Worm (Caenorhabditis elegans) whole organism, L4/young adult: ENCODE results near the gene fbxb-74.

Experiments used
- W03F9.2 ChIP-seq: fragments of 150-350 bp; optimal IDR thresholded peaks from 2 replicates; lab custom pipeline; 2014; ENCODE audit warnings: missing biosample characterization, missing genetic modification characterization
- dao-5 ChIP-seq: sonication (generic microtip); optimal IDR thresholded peaks from 2 replicates; lab custom pipeline; 2016; ENCODE audit warnings: missing genotype, missing genetic modification characterization, moderate library complexity, missing compliant biosample characterization
- him-1 ChIP-seq: sonication (generic microtip); optimal IDR thresholded peaks from 2 replicates; lab custom pipeline; 2016; ENCODE audit warnings: missing genotype, missing genetic modification reagents, missing genetic modification characterization, missing compliant biosample characterization

DNA sequence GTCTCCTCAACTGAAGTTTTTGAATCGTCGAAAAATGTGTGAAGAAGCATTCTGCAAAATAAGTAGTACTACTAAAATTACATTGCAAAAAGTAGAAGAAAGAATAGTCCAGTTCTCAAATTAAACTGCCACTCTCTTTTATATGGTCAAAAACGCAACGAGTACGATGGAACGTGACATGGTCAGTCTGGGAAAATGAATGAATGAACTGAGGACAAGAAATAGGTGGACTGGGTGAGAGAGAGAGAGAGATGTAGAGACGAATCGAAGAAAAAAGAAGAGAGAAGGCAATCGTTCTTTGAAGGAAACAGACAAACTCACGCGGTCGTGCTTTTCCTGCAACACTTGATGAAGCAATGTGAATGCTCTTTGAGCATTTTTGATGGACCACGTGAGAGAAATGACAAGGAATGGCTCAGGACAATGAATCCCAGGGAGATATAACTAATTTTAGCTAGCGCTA is 38.0 kb upstream of the fbxb-74 start, which contains the start of gene M01H9.3:
- TF ChIP-seq W03F9.2 (no peak), dao-5 (tag; lab: Kevin White, UChicago) (no peak), him-1 (tag; lab: Kevin White, UChicago) (no peak)
